Worm (Caenorhabditis elegans) whole organism, L4/young adult: ENCODE results near the gene ZC190.10.
"Not testable (repeated sequence)": the region's sequence is repeated elsewhere in the genome, so short reads cannot be mapped to it uniquely, and the experiment has no call there.

Experiments
- W03F9.2 ChIP-seq: fragments of 150-350 bp; optimal IDR thresholded peaks from 2 replicates; lab custom pipeline; 2014; ENCODE audit warnings: missing biosample characterization, missing genetic modification characterization
- dao-5 ChIP-seq: sonication (generic microtip); optimal IDR thresholded peaks from 2 replicates; lab custom pipeline; 2016; ENCODE audit warnings: missing genotype, missing genetic modification characterization, moderate library complexity, missing compliant biosample characterization

ce11 chrV:8722160-8722559, 26.0 kb upstream of the ZC190.10 start, which contains the start of gene ZC196.8:
- TF ChIP-seq W03F9.2, dao-5 (tag; lab: Kevin White, UChicago): not testable (repeated sequence)
